Fruit fly (Drosophila melanogaster) whole organism, embryonic: Measurements from ENCODE around the gene pros.
A peak's percentile ranks its signal among the peaks of the same experiment; 100 is the strongest.

ENCODE experiments used
- Awh ChIP-seq: fragments of 200-800 bp; sonication (Bioruptor generic); IDR thresholded peaks from 2 replicates; pipeline ENCODE4, ENCODE4 v1.3.6; 2022; ENCODE audit warnings: missing biosample characterization, missing genetic modification characterization
- Bdp1 ChIP-seq: fragments of 200-800 bp; sonication (Bioruptor generic); optimal IDR thresholded peaks from 3 replicates; lab custom pipeline; 2016; ENCODE audit warnings: missing biosample characterization, missing genetic modification characterization
- CG15514 ChIP-seq: fragments of 200-800 bp; sonication (Bioruptor generic); optimal IDR thresholded peaks from 3 replicates; lab custom pipeline; 2017; ENCODE audit warnings: missing biosample characterization, missing genetic modification characterization, mild to moderate bottlenecking, moderate library complexity, missing genetic modification reagents
- CG15696 ChIP-seq: fragments of 200-800 bp; sonication (Bioruptor generic); optimal IDR thresholded peaks from 2 replicates; lab custom pipeline; 2019; ENCODE audit warnings: missing biosample characterization, mild to moderate bottlenecking, missing genetic modification characterization, moderate library complexity
- CG16863 ChIP-seq: fragments of 200-800 bp; sonication (Bioruptor generic); optimal IDR thresholded peaks from 3 replicates; lab custom pipeline; 2016; ENCODE audit warnings: missing biosample characterization, missing genetic modification characterization
- Deaf1 ChIP-seq: fragments of 200-800 bp; optimal IDR thresholded peaks from 3 replicates; lab custom pipeline; 2019; ENCODE audit warnings: missing biosample characterization, mild to moderate bottlenecking, missing genetic modification characterization, moderate library complexity
- Dll ChIP-seq: fragments of 200-800 bp; sonication (Bioruptor generic); IDR thresholded peaks from 4 replicates; pipeline ENCODE4 v1.3.6; 2022; ENCODE audit warnings: missing biosample characterization, missing genetic modification characterization; ENCODE audit not compliant: partially characterized antibody
- Hr51 ChIP-seq, 2 experiments: fragments of 200-800 bp; sonication (Bioruptor generic); optimal IDR thresholded peaks; 2 replicates in 1 of 2; 3 replicates in 1 of 2; lab custom pipeline; 2016 to 2018; ENCODE audit warnings: missing biosample characterization in 2 of 2, missing genetic modification characterization in 2 of 2, mild to moderate bottlenecking in 1 of 2, moderate library complexity in 1 of 2
- Rx ChIP-seq: fragments of 200-800 bp; sonication (Bioruptor generic); IDR thresholded peaks from 2 replicates; pipeline ENCODE4 v1.3.6; 2022; ENCODE audit warnings: missing biosample characterization, missing genetic modification characterization
- ab ChIP-seq: fragments of 200-800 bp; sonication (Bioruptor generic); optimal IDR thresholded peaks from 2 replicates; lab custom pipeline; 2016; ENCODE audit warnings: missing biosample characterization, missing genetic modification characterization
- shn ChIP-seq: fragments of 200-800 bp; sonication (Bioruptor generic); optimal IDR thresholded peaks from 3 replicates; lab custom pipeline; 2016; ENCODE audit warnings: missing biosample characterization, missing genetic modification characterization
- slp2 ChIP-seq: fragments of 200-800 bp; sonication (Bioruptor generic); optimal IDR thresholded peaks from 2 replicates; lab custom pipeline; 2016; ENCODE audit warnings: missing biosample characterization, missing genetic modification characterization

DNA sequence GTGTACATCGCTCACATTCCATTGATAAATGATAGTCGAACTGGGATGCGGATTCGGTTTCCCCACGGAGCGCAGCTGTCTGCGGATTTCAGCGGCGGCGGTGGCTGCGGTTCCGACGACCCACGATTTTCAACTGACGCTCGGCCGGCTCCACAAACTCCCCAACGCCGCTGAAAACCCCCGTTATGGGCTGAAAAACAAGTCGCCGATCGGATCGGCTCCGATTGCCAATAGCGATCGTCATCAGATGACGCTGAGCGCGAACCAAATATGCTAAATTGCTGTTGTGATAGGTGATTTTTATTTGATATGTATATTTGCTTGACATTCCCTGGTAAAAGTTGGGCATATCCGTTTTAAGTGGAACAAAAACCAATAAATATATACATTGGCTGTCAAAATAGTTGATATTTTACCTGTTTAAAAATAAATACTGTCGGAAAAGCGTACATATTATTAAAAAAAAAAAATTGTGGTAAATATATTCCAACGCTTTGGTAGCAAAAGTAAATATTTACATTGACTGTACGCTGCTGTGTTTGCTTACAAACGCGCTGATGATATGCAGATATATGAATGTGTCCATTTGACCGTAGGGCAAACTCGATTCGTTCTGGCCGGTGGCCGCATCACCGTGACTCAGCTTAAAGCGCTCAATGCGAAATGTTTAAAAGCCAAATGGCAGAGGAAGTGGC, 126.1 kb downstream of the pros start:
- peak; percentile 2 for TF ChIP-seq ab
- peak; percentile 15 for TF ChIP-seq shn (GFP tag; lab: Kevin White, UChicago)
- TF ChIP-seq Rx (GFP tag; lab: Robert Waterston, UW) = no peak
- no peak for TF ChIP-seq Awh
- TF ChIP-seq CG15696 (tag; lab: Kevin White, UChicago) = no peak
- peak; percentile 63 for TF ChIP-seq Deaf1 (tag; lab: Kevin White, UChicago)
- TF ChIP-seq Dll (GFP tag; lab: Robert Waterston, UW) = no peak
- TF ChIP-seq CG15514 (GFP tag; lab: Kevin White, UChicago) = peak; percentile 40
- peak; percentile 58 to 75 for TF ChIP-seq Hr51 (GFP tag; optimal IDR thresholded peaks at IDR 0.05; lab: Kevin White, UChicago)
- TF ChIP-seq slp2 = peak; percentile 34
- peak; percentile 3 for TF ChIP-seq CG16863 (GFP tag; lab: Kevin White, UChicago)
- TF ChIP-seq Bdp1 (GFP tag; lab: Kevin White, UChicago) = no peak
